Worm (Caenorhabditis elegans) whole organism, L4 larva: ENCODE results near the gene ndx-6.

Source experiments
- F26F4.8 ChIP-seq: fragments of 200-800 bp; sonication (Bioruptor generic); conservative IDR thresholded peaks from 2 replicates; pipeline ENCODE4 v1.3.6; 2022; ENCODE audit warnings: missing genetic modification characterization, missing compliant biosample characterization
- F44E2.7 ChIP-seq: fragments of 200-800 bp; sonication (Bioruptor generic); IDR thresholded peaks from 2 replicates; pipeline ENCODE4 v2.1.2; 2022; ENCODE audit warnings: missing genetic modification characterization, missing compliant biosample characterization
- T26A8.4 ChIP-seq: fragments of 200-800 bp; sonication (Bioruptor generic); IDR thresholded peaks from 2 replicates; pipeline ENCODE4 v1.3.6; 2022; ENCODE audit warnings: missing genetic modification characterization, missing compliant biosample characterization
- Y5F2A.4 ChIP-seq: fragments of 200-800 bp; sonication (Bioruptor generic); optimal IDR thresholded peaks from 2 replicates; lab custom pipeline; 2018; ENCODE audit warnings: mild to moderate bottlenecking, missing genetic modification characterization, missing compliant biosample characterization
- Y75B8A.6 ChIP-seq: fragments of 200-800 bp; sonication (Bioruptor generic); IDR thresholded peaks from 2 replicates; pipeline ENCODE4 v1.3.6; 2022; ENCODE audit warnings: missing genetic modification reagents, missing genetic modification characterization, missing compliant biosample characterization
- ZK337.2 ChIP-seq: fragments of 200-800 bp; sonication (Bioruptor generic); IDR thresholded peaks from 2 replicates; pipeline ENCODE4 v1.3.6; 2022; ENCODE audit warnings: missing genetic modification reagents, missing genetic modification characterization, missing compliant biosample characterization
- aha-1 ChIP-seq: fragments of 150-350 bp; peaks from one replicate; lab custom pipeline; 2014; ENCODE audit warnings: missing biosample characterization, missing genetic modification characterization
- attf-4 ChIP-seq: sonication (generic microtip); optimal IDR thresholded peaks from 3 replicates; lab custom pipeline; 2017; ENCODE audit warnings: missing biosample characterization, missing genetic modification characterization
- ceh-20 ChIP-seq: fragments of 200-800 bp; sonication (Bioruptor generic); IDR thresholded peaks from 2 replicates; pipeline ENCODE4 v1.3.6; 2022; ENCODE audit warnings: missing genetic modification reagents, missing genetic modification characterization, missing compliant biosample characterization
- ceh-28 ChIP-seq: fragments of 150-350 bp; optimal IDR thresholded peaks from 2 replicates; lab custom pipeline; 2014; ENCODE audit warnings: missing biosample characterization, missing genetic modification reagents, missing genetic modification characterization
- ceh-44 ChIP-seq: fragments of 200-800 bp; sonication (Bioruptor generic); IDR thresholded peaks from 2 replicates; pipeline ENCODE4 v1.3.6; 2022; ENCODE audit warnings: missing genetic modification reagents, missing genetic modification characterization, missing compliant biosample characterization
- ceh-82 ChIP-seq: sonication (generic microtip); optimal IDR thresholded peaks from 2 replicates; lab custom pipeline; 2017; ENCODE audit warnings: missing biosample characterization, missing genetic modification characterization
- cey-2 ChIP-seq: sonication (generic microtip); optimal IDR thresholded peaks from 3 replicates; lab custom pipeline; 2017; ENCODE audit warnings: missing genetic modification characterization, mild to moderate bottlenecking, missing compliant biosample characterization, antibody characterized with exemption, borderline replicate concordance; ENCODE audit not compliant: insufficient read depth
- ctbp-1 ChIP-seq: fragments of 200-800 bp; sonication (Bioruptor generic); IDR thresholded peaks from 2 replicates; pipeline ENCODE4 v1.3.6; 2022; ENCODE audit warnings: missing genetic modification reagents, missing genetic modification characterization, missing compliant biosample characterization
- daf-16 ChIP-seq, 3 experiments: sonication (generic microtip); optimal IDR thresholded peaks; 2 replicates each; lab custom pipeline; 2016 to 2017; ENCODE audit warnings: missing genetic modification characterization in 3 of 3, missing genetic modification reagents in 3 of 3, mild to moderate bottlenecking in 2 of 3, missing compliant biosample characterization in 2 of 3, missing biosample characterization in 1 of 3, moderate library complexity in 1 of 3
- dmd-6 ChIP-seq: fragments of 200-800 bp; sonication (Bioruptor generic); IDR thresholded peaks from 2 replicates; pipeline ENCODE4 v1.3.6; 2022; ENCODE audit warnings: missing genetic modification reagents, missing genetic modification characterization, missing compliant biosample characterization
- dpl-1 ChIP-seq: fragments of 150-350 bp; optimal IDR thresholded peaks from 2 replicates; lab custom pipeline; 2014; ENCODE audit warnings: missing biosample characterization, missing genetic modification reagents, missing genetic modification characterization
- egl-43 ChIP-seq: fragments of 200-800 bp; sonication (Bioruptor generic); IDR thresholded peaks from 2 replicates; pipeline ENCODE4 v1.3.6; 2022; ENCODE audit warnings: missing genetic modification reagents, missing genetic modification characterization, missing compliant biosample characterization
- fos-1 ChIP-seq: fragments of 150-350 bp; optimal IDR thresholded peaks from 2 replicates; lab custom pipeline; 2014; ENCODE audit warnings: missing biosample characterization, missing genetic modification characterization
- hif-1 ChIP-seq, 2 experiments: sonication (generic microtip); optimal IDR thresholded peaks; 2 replicates each; lab custom pipeline; 2016 to 2017; ENCODE audit warnings: missing compliant biosample characterization in 2 of 2, missing genetic modification characterization in 2 of 2, missing genetic modification reagents in 2 of 2, missing genotype in 2 of 2, mild to moderate bottlenecking in 1 of 2
- hlh-11 ChIP-seq: fragments of 200-800 bp; sonication (Bioruptor generic); optimal IDR thresholded peaks from 2 replicates; lab custom pipeline; 2018; ENCODE audit warnings: mild to moderate bottlenecking, missing genetic modification characterization, missing compliant biosample characterization
- hlh-30 ChIP-seq: sonication (generic microtip); optimal IDR thresholded peaks from 2 replicates; lab custom pipeline; 2017; ENCODE audit warnings: antibody characterized with exemption, mild to moderate bottlenecking, missing genetic modification characterization, missing compliant biosample characterization; ENCODE audit not compliant: insufficient read depth
- hmg-1.1 ChIP-seq: fragments of 200-800 bp; sonication (Bioruptor generic); IDR thresholded peaks from 2 replicates; pipeline ENCODE4 v1.3.6; 2022; ENCODE audit warnings: missing genetic modification reagents, missing genetic modification characterization, missing compliant biosample characterization
- lim-7 ChIP-seq: fragments of 200-800 bp; sonication (Bioruptor generic); IDR thresholded peaks from 2 replicates; pipeline ENCODE4 v1.3.6; 2022; ENCODE audit warnings: missing genetic modification characterization, missing compliant biosample characterization
- lin-1 ChIP-seq: fragments of 200-800 bp; sonication (Bioruptor generic); IDR thresholded peaks from 2 replicates; pipeline ENCODE4 v1.3.6; 2022; ENCODE audit warnings: missing genetic modification reagents, missing genetic modification characterization, missing compliant biosample characterization
- lin-38 ChIP-seq: fragments of 200-800 bp; sonication (Bioruptor generic); IDR thresholded peaks from 2 replicates; pipeline ENCODE4 v1.3.6; 2022; ENCODE audit warnings: missing genetic modification reagents, missing genetic modification characterization, missing compliant biosample characterization
- nhr-10 ChIP-seq: fragments of 150-350 bp; optimal IDR thresholded peaks from 2 replicates; lab custom pipeline; 2014; ENCODE audit warnings: missing biosample characterization, missing genetic modification characterization
- nhr-102 ChIP-seq: sonication (generic microtip); optimal IDR thresholded peaks from 2 replicates; lab custom pipeline; 2016; ENCODE audit warnings: mild to moderate bottlenecking, missing genetic modification characterization, moderate library complexity, missing compliant biosample characterization
- nhr-25 ChIP-seq: sonication (generic microtip); optimal IDR thresholded peaks from 2 replicates; lab custom pipeline; 2017; ENCODE audit warnings: missing genetic modification characterization, mild to moderate bottlenecking, missing compliant biosample characterization, antibody characterized with exemption, moderate library complexity, borderline replicate concordance; ENCODE audit not compliant: insufficient read depth
- nhr-28 ChIP-seq: fragments of 150-350 bp; optimal IDR thresholded peaks from 2 replicates; lab custom pipeline; 2014; ENCODE audit warnings: missing biosample characterization, missing genetic modification characterization
- nhr-41 ChIP-seq: fragments of 200-800 bp; sonication (Bioruptor generic); IDR thresholded peaks from 2 replicates; pipeline ENCODE4 v1.3.6; 2022; ENCODE audit warnings: missing genetic modification reagents, missing genetic modification characterization, missing compliant biosample characterization
- nhr-42 ChIP-seq: fragments of 200-800 bp; sonication (Bioruptor generic); IDR thresholded peaks from 2 replicates; pipeline ENCODE4 v1.3.6; 2022; ENCODE audit warnings: missing genetic modification characterization, missing compliant biosample characterization
- nhr-76 ChIP-seq: fragments of 150-350 bp; optimal IDR thresholded peaks from 2 replicates; lab custom pipeline; 2014; ENCODE audit warnings: missing biosample characterization, missing genetic modification characterization
- nhr-77 ChIP-seq: fragments of 150-350 bp; optimal IDR thresholded peaks from 2 replicates; lab custom pipeline; 2014; ENCODE audit warnings: missing biosample characterization, missing genetic modification characterization
- pha-4 ChIP-seq, 2 experiments: fragments of 150-350 bp in 1 of 2; fragments of 200-800 bp in 1 of 2; sonication (Bioruptor generic) in 1 of 2; IDR thresholded peaks in 1 of 2; optimal IDR thresholded peaks in 1 of 2; 2 replicates each; pipeline versions ENCODE4 v1.3.6 to Lab custom; 2014 to 2022; ENCODE audit warnings: missing genetic modification characterization in 2 of 2, missing genetic modification reagents in 2 of 2, missing biosample characterization in 1 of 2, missing compliant biosample characterization in 1 of 2
- pqm-1 ChIP-seq: sonication (generic microtip); optimal IDR thresholded peaks from 2 replicates; lab custom pipeline; 2017; ENCODE audit warnings: missing biosample characterization, missing genetic modification characterization
- saeg-2 ChIP-seq: fragments of 200-800 bp; sonication (Bioruptor generic); IDR thresholded peaks from 2 replicates; pipeline ENCODE4 v1.3.6; 2022; ENCODE audit warnings: missing genetic modification reagents, missing genetic modification characterization, missing compliant biosample characterization
- skn-1 ChIP-seq: fragments of 150-350 bp; optimal IDR thresholded peaks from 2 replicates; lab custom pipeline; 2014; ENCODE audit warnings: missing biosample characterization, missing genetic modification characterization
- snpc-4 ChIP-seq: fragments of 150-350 bp; optimal IDR thresholded peaks from 2 replicates; lab custom pipeline; 2014; ENCODE audit warnings: missing biosample characterization, missing genetic modification characterization
- spr-3 ChIP-seq: fragments of 200-800 bp; sonication (Bioruptor generic); optimal IDR thresholded peaks from 2 replicates; lab custom pipeline; 2018; ENCODE audit warnings: mild to moderate bottlenecking, missing genetic modification characterization, missing compliant biosample characterization
- unc-39 ChIP-seq: sonication (generic microtip); optimal IDR thresholded peaks from 2 replicates; lab custom pipeline; 2017; ENCODE audit warnings: missing biosample characterization, missing genetic modification characterization
- zip-2 ChIP-seq: fragments of 150-350 bp; optimal IDR thresholded peaks from 2 replicates; lab custom pipeline; 2014; ENCODE audit warnings: missing biosample characterization, missing genetic modification characterization
- ztf-11 ChIP-seq: fragments of 150-350 bp; optimal IDR thresholded peaks from 2 replicates; lab custom pipeline; 2014; ENCODE audit warnings: missing biosample characterization, missing genetic modification characterization
- ztf-7 ChIP-seq: fragments of 150-350 bp; optimal IDR thresholded peaks from 2 replicates; lab custom pipeline; 2014; ENCODE audit warnings: missing biosample characterization, missing genetic modification characterization

Gene ndx-6

DNA sequence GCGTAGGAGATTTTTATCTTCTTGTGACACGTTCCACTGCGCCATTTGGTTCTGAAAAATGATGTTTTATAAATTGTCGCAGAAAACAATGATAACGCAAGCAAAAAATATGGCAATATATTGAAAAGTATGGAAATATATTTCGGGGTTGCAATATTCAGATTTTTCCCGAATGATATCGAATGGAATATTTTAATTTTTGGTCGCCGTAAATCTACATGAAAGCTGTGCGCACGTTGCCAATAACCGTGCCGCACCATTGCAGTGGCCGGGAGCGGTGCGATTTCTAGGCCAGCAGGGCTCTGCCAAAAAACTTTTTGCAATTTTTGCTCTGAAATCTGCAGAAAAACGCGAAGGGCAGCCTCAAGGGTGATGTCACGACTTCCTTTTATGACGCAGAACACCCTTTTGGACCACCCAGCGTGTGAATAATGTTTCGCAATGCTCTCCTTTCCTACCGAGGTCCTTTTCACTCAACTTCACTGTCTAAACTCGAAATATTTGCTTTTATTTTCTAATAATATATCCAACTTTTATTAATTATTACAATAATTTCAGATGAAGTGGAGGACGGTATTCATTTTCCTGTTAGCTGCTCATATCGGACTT lies 31.4 kb downstream of the ndx-6 start, which contains the start of the genes F09E5.11 and bmy-1 (continued):
- TF ChIP-seq aha-1 (tag; lab: Kevin White, UChicago) (peak; percentile 98), dmd-6 (peak; percentile 77), saeg-2 (GFP tag; lab: Robert Waterston, UW) (peak; percentile 60; the same call in 1 of the 2 replicates), daf-16 (GFP tag; optimal IDR thresholded peaks at IDR 0.05; lab: Kevin White, UChicago) (no peak), daf-16 (tag; optimal IDR thresholded peaks at IDR 0.05; lab: Kevin White, UChicago) (no peak)

DNA sequence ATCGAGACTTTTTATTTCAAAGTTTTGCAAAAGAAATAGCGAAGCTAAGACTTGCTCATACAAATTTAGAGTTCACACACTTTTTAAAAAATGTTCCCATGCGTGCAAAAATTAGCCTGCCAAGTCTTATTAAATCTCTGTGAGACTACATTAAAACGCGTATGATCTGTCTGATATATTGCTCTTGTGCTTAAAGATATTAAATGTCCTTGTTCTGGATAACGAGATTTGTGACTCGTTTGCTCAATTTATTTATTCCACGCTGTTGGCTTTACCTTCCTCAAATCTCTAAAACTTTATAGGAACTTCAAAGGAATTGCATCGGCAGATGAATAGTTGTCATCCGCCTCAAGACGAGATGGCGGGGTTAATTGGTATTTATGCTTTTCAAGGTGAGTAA lies 34.3 kb downstream of the ndx-6 start, which contains the start of gene srg-69:
Gene srg-69 (plus strand): TSS at position 301 of the 400 bp plus-strand sequence.
- TF ChIP-seq T26A8.4 (GFP tag; lab: Robert Waterston, UW) (no peak), dmd-6 (no peak), ceh-28 (tag; lab: Kevin White, UChicago) (no peak), nhr-41 (no peak), ZK337.2 (GFP tag; lab: Robert Waterston, UW) (no peak), lim-7 (GFP tag; lab: Robert Waterston, UW) (no peak), ceh-82 (tag; lab: Kevin White, UChicago) (no peak), nhr-28 (tag; lab: Kevin White, UChicago) (no peak), F44E2.7 (GFP tag; lab: Robert Waterston, UW) (no peak), Y5F2A.4 (GFP tag; lab: Kevin White, UChicago) (no peak), ztf-11 (tag; lab: Kevin White, UChicago) (no peak), fos-1 (tag; lab: Kevin White, UChicago) (no peak), ceh-44 (no peak), dpl-1 (GFP tag; lab: Kevin White, UChicago) (no peak), spr-3 (GFP tag; lab: Kevin White, UChicago) (no peak), nhr-10 (tag; lab: Kevin White, UChicago) (no peak)

DNA sequence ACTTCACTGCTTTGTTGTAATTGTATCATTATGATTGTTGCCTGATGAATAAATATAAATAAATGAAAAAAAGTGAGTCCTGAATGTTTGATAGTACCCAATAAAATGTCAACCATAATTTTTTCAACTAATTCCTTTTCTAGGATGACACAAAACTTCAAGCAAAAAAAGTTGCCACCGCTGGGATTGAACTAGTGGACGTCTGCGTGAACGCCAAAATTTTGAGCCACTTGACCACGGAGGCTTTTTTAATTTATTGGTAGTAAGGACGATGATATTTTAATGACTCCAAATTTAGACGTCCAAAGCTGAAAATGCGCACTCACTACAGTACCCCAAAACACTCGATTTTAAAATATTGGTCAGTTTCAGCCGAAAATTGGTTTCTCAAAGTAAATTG lies 36.0 kb downstream of the ndx-6 start:
- TF ChIP-seq hlh-30 (tag; lab: Kevin White, UChicago) (no peak), nhr-41 (peak; percentile 81), ceh-20 (GFP tag; lab: Robert Waterston, UW) (0 out of 2 replicates have a peak, but pooled peaks have one; percentile 32), zip-2 (tag; lab: Kevin White, UChicago) (no peak), lin-1 (GFP tag; lab: Robert Waterston, UW) (peak; percentile 73; the same call in 1 of the 2 replicates), egl-43 (GFP tag; lab: Robert Waterston, UW) (peak; percentile 86), unc-39 (no peak), nhr-102 (peak; percentile 69), nhr-77 (no peak), nhr-76 (tag; lab: Kevin White, UChicago) (no peak), skn-1 (tag; lab: Kevin White, UChicago) (no peak), hmg-1.1 (GFP tag; lab: Robert Waterston, UW) (no peak), hif-1 (tag; optimal IDR thresholded peaks at IDR 0.05; lab: Kevin White, UChicago) (peak in 1 of 2 experiments; percentile 62), snpc-4 (tag; lab: Kevin White, UChicago) (no peak), T26A8.4 (GFP tag; lab: Robert Waterston, UW) (peak; percentile 89), ztf-7 (peak; percentile 9), saeg-2 (GFP tag; lab: Robert Waterston, UW) (peak; percentile 75), hlh-11 (tag; lab: Kevin White, UChicago) (peak; percentile 7), ctbp-1 (GFP tag; lab: Robert Waterston, UW) (peak; percentile 89), ZK337.2 (GFP tag; lab: Robert Waterston, UW) (peak; percentile 60; the same call in 1 of the 2 replicates), dmd-6 (0 out of 2 replicates have a peak, but pooled peaks have one; percentile 27), Y75B8A.6 (GFP tag; lab: Robert Waterston, UW) (peak; percentile 93), nhr-25 (tag; lab: Kevin White, UChicago) (no peak), attf-4 (tag; lab: Kevin White, UChicago) (no peak), cey-2 (tag; lab: Kevin White, UChicago) (no peak), nhr-42 (peak; percentile 69; the same call in 1 of the 2 replicates), nhr-28 (tag; lab: Kevin White, UChicago) (no peak), pha-4 (GFP tag; IDR thresholded peaks at IDR 0.05; lab: Robert Waterston, UW) (peak; percentile 88), pha-4 (tag; optimal IDR thresholded peaks at IDR 0.05; lab: Kevin White, UChicago) (no peak), pqm-1 (no peak), F26F4.8 (GFP tag; lab: Robert Waterston, UW) (peak; percentile 89), aha-1 (tag; lab: Kevin White, UChicago) (peak; percentile 62), lin-38 (GFP tag; lab: Robert Waterston, UW) (peak; percentile 81), fos-1 (tag; lab: Kevin White, UChicago) (no peak)
